Fruit fly (Drosophila melanogaster) whole organism, pupa: ENCODE data around the gene CG44355.

ENCODE experiments used
- CG10348 ChIP-seq: fragments of 200-800 bp; sonication (Bioruptor generic); IDR thresholded peaks from 2 replicates; pipeline ENCODE4 v1.3.6; 2022; ENCODE audit warnings: missing biosample characterization, missing genetic modification characterization
- CG12605 ChIP-seq: fragments of 200-800 bp; sonication (Bioruptor generic); IDR thresholded peaks from 2 replicates; pipeline ENCODE4 v1.3.6; 2022; ENCODE audit warnings: missing biosample characterization, missing genetic modification characterization
- CG13204 ChIP-seq: fragments of 200-800 bp; sonication (Bioruptor generic); optimal IDR thresholded peaks from 2 replicates; lab custom pipeline; 2018; ENCODE audit warnings: missing biosample characterization, mild to moderate bottlenecking, missing genetic modification characterization, moderate library complexity
- CG14655 ChIP-seq: fragments of 200-800 bp; sonication (Bioruptor generic); optimal IDR thresholded peaks from 3 replicates; lab custom pipeline; 2017; ENCODE audit warnings: mild to moderate bottlenecking, missing biosample characterization, missing genetic modification reagents, missing genetic modification characterization
- CG15710 ChIP-seq: fragments of 200-800 bp; sonication (Bioruptor generic); optimal IDR thresholded peaks from 2 replicates; lab custom pipeline; 2018; ENCODE audit warnings: missing biosample characterization, mild to moderate bottlenecking, missing genetic modification characterization, moderate library complexity
- CG17806 ChIP-seq: fragments of 200-800 bp; sonication (Bioruptor generic); optimal IDR thresholded peaks from 2 replicates; lab custom pipeline; 2018; ENCODE audit warnings: missing biosample characterization, mild to moderate bottlenecking, missing genetic modification characterization, moderate library complexity
- CG32121 ChIP-seq: fragments of 200-800 bp; sonication (Bioruptor generic); IDR thresholded peaks from 2 replicates; pipeline ENCODE4 v1.3.6; 2022; ENCODE audit warnings: missing biosample characterization, missing genetic modification characterization
- CG34367 ChIP-seq: fragments of 200-800 bp; sonication (Bioruptor generic); optimal IDR thresholded peaks from 2 replicates; lab custom pipeline; 2018; ENCODE audit warnings: missing biosample characterization, mild to moderate bottlenecking, missing genetic modification characterization
- CG4496 ChIP-seq: fragments of 200-800 bp; sonication (Bioruptor generic); IDR thresholded peaks from 3 replicates; pipeline ENCODE4 v1.3.6; 2022; ENCODE audit warnings: missing biosample characterization, missing genetic modification characterization
- CG8159 ChIP-seq: fragments of 200-800 bp; sonication (Bioruptor generic); optimal IDR thresholded peaks from 3 replicates; lab custom pipeline; 2018; ENCODE audit warnings: missing biosample characterization, mild to moderate bottlenecking, missing genetic modification characterization, moderate library complexity
- CG8301 ChIP-seq: fragments of 200-800 bp; sonication (Bioruptor generic); optimal IDR thresholded peaks from 2 replicates; lab custom pipeline; 2018; ENCODE audit warnings: missing biosample characterization, mild to moderate bottlenecking, missing genetic modification characterization
- CG9948 ChIP-seq: fragments of 200-800 bp; sonication (Bioruptor generic); optimal IDR thresholded peaks from 2 replicates; lab custom pipeline; 2018; ENCODE audit warnings: missing biosample characterization, mild to moderate bottlenecking, missing genetic modification characterization, moderate library complexity
- D1 ChIP-seq: fragments of 200-800 bp; sonication (Bioruptor generic); optimal IDR thresholded peaks from 2 replicates; lab custom pipeline; 2018; ENCODE audit warnings: missing biosample characterization, mild to moderate bottlenecking, missing genetic modification characterization, moderate library complexity
- EcR ChIP-seq: fragments of 200-800 bp; sonication (Bioruptor generic); optimal IDR thresholded peaks from 3 replicates; lab custom pipeline; 2019; ENCODE audit warnings: missing biosample characterization, missing genetic modification characterization, mild to moderate bottlenecking, moderate library complexity, missing genetic modification reagents
- Ets98B ChIP-seq: fragments of 200-800 bp; sonication (Bioruptor generic); IDR thresholded peaks from 2 replicates; pipeline ENCODE4 v1.3.6; 2022; ENCODE audit warnings: missing biosample characterization, missing genetic modification characterization
- Pif1A ChIP-seq: fragments of 200-800 bp; sonication (Bioruptor generic); optimal IDR thresholded peaks from 3 replicates; lab custom pipeline; 2016; ENCODE audit warnings: missing biosample characterization, missing genetic modification characterization
- Pif1B ChIP-seq: fragments of 200-800 bp; sonication (Bioruptor generic); optimal IDR thresholded peaks from 3 replicates; lab custom pipeline; 2016; ENCODE audit warnings: missing biosample characterization, missing genetic modification characterization
- Snoo ChIP-seq: fragments of 200-800 bp; sonication (Bioruptor generic); optimal IDR thresholded peaks from 3 replicates; lab custom pipeline; 2017; ENCODE audit warnings: missing biosample characterization, mild to moderate bottlenecking, missing genetic modification characterization, inconsistent platforms
- fd96Ca ChIP-seq: fragments of 200-800 bp; sonication (Bioruptor generic); IDR thresholded peaks from 3 replicates; pipeline ENCODE4 v1.3.6; 2022; ENCODE audit warnings: missing biosample characterization, missing genetic modification characterization
- gl ChIP-seq: fragments of 200-800 bp; sonication (Bioruptor generic); optimal IDR thresholded peaks from 2 replicates; lab custom pipeline; 2018; ENCODE audit warnings: missing biosample characterization, mild to moderate bottlenecking, missing genetic modification characterization
- rn ChIP-seq: fragments of 200-800 bp; sonication (Bioruptor generic); IDR thresholded peaks from 2 replicates; pipeline ENCODE4 v1.3.6; 2022; ENCODE audit warnings: missing biosample characterization, missing genetic modification characterization

The CG44355 gene

DNA sequence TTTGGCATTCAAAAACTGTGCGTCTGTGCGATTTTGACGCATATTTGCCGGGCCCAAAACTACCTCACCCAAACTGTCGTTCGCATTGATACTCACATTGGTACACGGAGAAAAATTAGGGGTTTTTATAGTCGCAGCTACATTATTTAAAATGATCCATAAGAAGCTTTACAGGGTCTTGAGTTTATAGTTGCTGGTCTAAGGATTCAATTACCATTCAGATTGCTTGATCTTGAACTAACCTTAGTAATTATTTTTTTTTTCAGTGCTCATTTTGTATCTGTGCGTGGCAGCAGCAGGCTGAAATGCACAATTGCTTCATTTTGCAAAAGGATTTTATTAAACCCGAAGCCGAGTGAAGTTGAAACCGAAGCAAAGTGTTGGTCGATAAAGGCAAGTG, 23.2 kb upstream of the CG44355 start:
- TF ChIP-seq CG8159 (tag; lab: Kevin White, UChicago) = no peak
- TF ChIP-seq rn (GFP tag; lab: Robert Waterston, UW) = no peak
- no peak for TF ChIP-seq CG13204
- TF ChIP-seq CG17806 = no peak
- no peak for TF ChIP-seq gl (tag; lab: Kevin White, UChicago)
- no peak for TF ChIP-seq CG12605 (GFP tag; lab: Robert Waterston, UW)
- TF ChIP-seq CG14655 (GFP tag; lab: Kevin White, UChicago) = no peak
- TF ChIP-seq Ets98B (GFP tag; lab: Robert Waterston, UW) = no peak
- no peak for TF ChIP-seq CG32121 (GFP tag; lab: Robert Waterston, UW)
- TF ChIP-seq D1 (tag; lab: Kevin White, UChicago) = no peak
- no peak for TF ChIP-seq Pif1A (GFP tag; lab: Kevin White, UChicago)
- TF ChIP-seq EcR (GFP tag; lab: Kevin White, UChicago) = no peak
- TF ChIP-seq fd96Ca = no peak
- no peak for TF ChIP-seq Pif1B
- TF ChIP-seq Snoo (tag; lab: Kevin White, UChicago) = no peak
- no peak for TF ChIP-seq CG8301 (tag; lab: Kevin White, UChicago)
- no peak for TF ChIP-seq CG34367 (tag; lab: Kevin White, UChicago)
- TF ChIP-seq CG9948 (tag; lab: Kevin White, UChicago) = no peak
- TF ChIP-seq, all 21 proteins: peak for 0

DNA sequence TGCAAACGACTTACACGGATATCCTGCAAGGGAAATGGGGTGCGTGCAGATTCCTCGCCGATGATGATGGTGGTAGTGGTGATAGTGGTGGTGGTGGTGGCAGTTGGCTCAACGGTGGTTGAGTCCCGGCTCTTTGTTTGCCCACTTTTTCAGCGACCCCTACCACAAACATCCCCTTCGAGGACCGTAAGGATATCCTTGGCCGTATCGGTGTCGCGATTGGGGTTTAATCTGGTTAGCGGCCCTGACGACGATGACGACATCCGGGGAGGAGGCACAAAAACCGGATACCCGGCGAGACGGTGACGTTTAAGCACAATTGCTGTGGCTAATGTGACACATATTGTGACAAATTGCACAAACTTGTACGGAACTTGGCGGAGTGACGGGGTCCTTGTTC, 20.9 kb upstream of the CG44355 start:
- no peak for TF ChIP-seq fd96Ca
- TF ChIP-seq CG17806 = no peak
- no peak for TF ChIP-seq CG12605 (GFP tag; lab: Robert Waterston, UW)
- TF ChIP-seq CG14655 (GFP tag; lab: Kevin White, UChicago) = no peak
- TF ChIP-seq EcR (GFP tag; lab: Kevin White, UChicago) = no peak
- no peak for TF ChIP-seq CG8301 (tag; lab: Kevin White, UChicago)
- no peak for TF ChIP-seq CG9948 (tag; lab: Kevin White, UChicago)
- TF ChIP-seq rn (GFP tag; lab: Robert Waterston, UW) = no peak

DNA sequence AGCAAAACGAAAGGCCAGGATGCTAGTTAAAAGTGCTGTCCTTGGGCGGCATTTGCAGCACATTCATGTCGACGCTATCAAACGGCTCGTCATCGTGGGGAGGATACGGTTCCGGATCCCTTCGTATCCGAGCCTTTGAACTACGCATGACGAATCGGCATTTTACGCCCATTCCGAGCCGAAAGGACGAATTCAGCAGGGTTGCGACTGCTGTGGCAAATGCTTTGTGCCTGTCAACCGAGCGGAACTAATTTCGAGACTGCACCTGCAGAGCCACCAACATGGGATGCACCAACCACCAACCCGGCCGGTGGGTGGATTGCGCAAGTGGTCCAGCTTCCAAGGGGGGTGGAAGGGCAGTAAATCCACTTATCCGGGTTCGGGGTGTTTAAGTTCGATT, 20.0 kb upstream of the CG44355 start:
- no peak for TF ChIP-seq fd96Ca

DNA sequence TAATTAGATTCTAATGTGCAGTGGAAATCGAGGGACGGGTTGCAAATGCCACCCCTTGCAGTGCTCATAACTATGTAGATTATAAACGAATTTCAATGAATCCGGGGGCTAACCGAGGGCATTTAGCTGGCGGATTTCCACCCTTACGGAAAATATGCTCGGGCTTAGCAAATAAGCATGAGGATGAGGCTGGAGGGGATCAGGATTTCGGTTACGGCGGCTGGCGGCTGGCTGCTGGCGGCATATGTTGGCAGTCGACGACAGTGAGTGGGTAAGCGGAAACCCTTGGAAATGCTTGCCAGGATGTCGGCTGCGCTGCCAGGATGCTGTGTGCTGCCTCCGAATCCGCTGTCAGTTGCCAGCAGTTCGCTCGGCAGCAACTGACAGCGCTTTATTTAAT, 16.0 kb upstream of the CG44355 start:
- TF ChIP-seq CG8159 (tag; lab: Kevin White, UChicago) = no peak
- TF ChIP-seq D1 (tag; lab: Kevin White, UChicago) = no peak
- no peak for TF ChIP-seq EcR (GFP tag; lab: Kevin White, UChicago)
- no peak for TF ChIP-seq CG17806
- no peak for TF ChIP-seq CG13204
- TF ChIP-seq CG4496 = no peak

DNA sequence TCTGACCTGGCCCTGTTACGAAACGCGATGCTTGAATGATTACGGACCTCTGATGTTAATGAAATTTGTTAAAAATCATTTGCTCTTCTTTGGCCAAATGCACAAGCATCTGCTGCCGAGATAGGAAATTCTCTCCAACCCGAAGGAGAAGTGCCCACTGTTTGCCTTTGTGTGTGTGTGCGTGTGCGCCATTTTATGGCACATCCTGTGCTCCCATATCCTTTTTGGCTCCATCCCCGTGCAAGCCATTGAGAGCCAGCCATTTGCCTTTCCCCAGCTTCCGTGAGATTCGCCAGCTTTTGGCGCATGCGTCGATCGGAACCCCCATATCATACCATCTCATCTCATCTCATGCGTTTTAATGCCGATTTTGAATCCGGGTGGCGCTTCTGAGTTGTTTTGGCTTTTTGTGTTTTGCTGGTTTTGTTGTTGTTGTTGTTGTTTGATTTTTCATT, 14.5 kb upstream of the CG44355 start, which contains the start of gene CG4328:
Gene CG4328 (minus strand): TSS at position 51 of the 455 bp plus-strand sequence.
- no peak for TF ChIP-seq CG8159 (tag; lab: Kevin White, UChicago)
- no peak for TF ChIP-seq CG4496
- no peak for TF ChIP-seq CG13204
- no peak for TF ChIP-seq CG34367 (tag; lab: Kevin White, UChicago)
- no peak for TF ChIP-seq Ets98B (GFP tag; lab: Robert Waterston, UW)
- no peak for TF ChIP-seq CG32121 (GFP tag; lab: Robert Waterston, UW)
- no peak for TF ChIP-seq CG14655 (GFP tag; lab: Kevin White, UChicago)
- TF ChIP-seq Snoo (tag; lab: Kevin White, UChicago) = no peak
- TF ChIP-seq CG12605 (GFP tag; lab: Robert Waterston, UW) = no peak
- no peak for TF ChIP-seq CG15710 (tag; lab: Kevin White, UChicago)
- TF ChIP-seq EcR (GFP tag; lab: Kevin White, UChicago) = no peak
- no peak for TF ChIP-seq CG17806
- TF ChIP-seq fd96Ca = no peak
- no peak for TF ChIP-seq Pif1A (GFP tag; lab: Kevin White, UChicago)
- no peak for TF ChIP-seq D1 (tag; lab: Kevin White, UChicago)
- no peak for TF ChIP-seq CG9948 (tag; lab: Kevin White, UChicago)
- TF ChIP-seq Pif1B = no peak

DNA sequence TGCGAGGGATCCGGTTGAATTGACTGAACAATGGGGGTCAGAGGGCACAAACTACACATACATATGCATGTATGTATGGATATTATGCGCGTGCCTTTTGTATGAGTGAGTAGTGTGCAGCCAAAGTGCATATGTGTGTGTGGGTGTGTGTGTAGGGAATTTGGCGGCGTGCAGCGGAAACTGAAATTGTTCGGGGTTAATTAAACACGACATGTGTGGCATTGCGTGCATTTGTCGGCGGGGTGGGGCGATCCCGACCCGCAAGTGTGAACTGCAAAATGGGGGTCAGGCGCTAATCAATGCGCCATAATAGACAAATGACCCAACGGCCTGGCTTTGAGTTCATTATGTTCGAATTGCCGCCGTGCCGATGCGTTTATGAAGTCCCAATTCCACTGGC, 12.5 kb upstream of the CG44355 start:
- TF ChIP-seq Pif1A (GFP tag; lab: Kevin White, UChicago) (no peak), CG14655 (GFP tag; lab: Kevin White, UChicago) (no peak), gl (tag; lab: Kevin White, UChicago) (no peak), CG13204 (no peak), D1 (tag; lab: Kevin White, UChicago) (no peak), fd96Ca (no peak), rn (GFP tag; lab: Robert Waterston, UW) (no peak), CG8301 (tag; lab: Kevin White, UChicago) (no peak), CG4496 (no peak), EcR (GFP tag; lab: Kevin White, UChicago) (no peak), CG17806 (no peak), CG34367 (tag; lab: Kevin White, UChicago) (no peak), CG9948 (tag; lab: Kevin White, UChicago) (no peak), CG12605 (GFP tag; lab: Robert Waterston, UW) (no peak), CG15710 (tag; lab: Kevin White, UChicago) (no peak), CG32121 (GFP tag; lab: Robert Waterston, UW) (no peak), Snoo (tag; lab: Kevin White, UChicago) (no peak), CG10348 (no peak), Pif1B (no peak)

DNA sequence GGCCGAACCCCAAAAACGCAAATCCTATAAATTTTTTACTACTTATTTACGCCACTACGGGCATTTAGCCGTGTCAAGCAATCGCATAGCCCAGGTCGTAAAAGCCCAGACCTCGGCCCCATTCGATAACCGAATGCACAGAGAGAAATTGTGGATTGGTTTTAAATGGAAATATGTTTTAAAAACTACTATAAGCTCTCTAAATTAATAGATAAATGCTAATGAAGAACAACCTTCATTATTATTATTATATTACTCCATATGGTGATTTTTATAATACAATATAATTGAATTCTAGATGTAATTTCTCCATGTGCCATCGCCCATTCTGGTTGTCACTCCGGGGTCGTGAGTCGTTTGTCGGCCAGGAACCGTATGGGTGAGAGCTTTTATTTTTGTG, 4.7 kb upstream of the CG44355 start:
- TF ChIP-seq Ets98B (GFP tag; lab: Robert Waterston, UW) (no peak), CG15710 (tag; lab: Kevin White, UChicago) (no peak), CG32121 (GFP tag; lab: Robert Waterston, UW) (no peak), CG14655 (GFP tag; lab: Kevin White, UChicago) (no peak), CG12605 (GFP tag; lab: Robert Waterston, UW) (no peak), Snoo (tag; lab: Kevin White, UChicago) (no peak), fd96Ca (no peak), CG4496 (no peak), CG13204 (no peak), CG8301 (tag; lab: Kevin White, UChicago) (no peak), D1 (tag; lab: Kevin White, UChicago) (no peak), CG8159 (tag; lab: Kevin White, UChicago) (no peak), CG34367 (tag; lab: Kevin White, UChicago) (no peak)
